Worm (Caenorhabditis elegans): ENCODE data around the gene K07C11.7.

Gene K07C11.7

ce11 chrV:8251075-8251474, 37.3 kb upstream of the K07C11.7 start:
- TF ChIP-seq nhr-85 (tag) (no peak), nhr-71 (tag; optimal IDR thresholded peaks at IDR 0.05) (no peak), rnt-1 (tag; optimal IDR thresholded peaks at IDR 0.05) (no peak), mab-9 (GFP tag; IDR thresholded peaks at IDR 0.05) (0 out of 2 replicates have a peak, but pooled peaks have one; percentile 14), nhr-11 (tag; optimal IDR thresholded peaks at IDR 0.05) (no peak), sptf-1 (tag; optimal IDR thresholded peaks at IDR 0.05) (no peak), nhr-47 (tag; optimal IDR thresholded peaks at IDR 0.05) (no peak), swsn-7 (tag; optimal IDR thresholded peaks at IDR 0.05) (no peak), dsc-1 (tag; optimal IDR thresholded peaks at IDR 0.05) (no peak), mef-2 (tag; optimal IDR thresholded peaks at IDR 0.05) (no peak), tbx-2 (tag; optimal IDR thresholded peaks at IDR 0.05) (no peak), ztf-4 (tag; optimal IDR thresholded peaks at IDR 0.05) (no peak), sox-4 (tag; optimal IDR thresholded peaks at IDR 0.05) (no peak), C16A3.4 (tag; optimal IDR thresholded peaks at IDR 0.05) (no peak), ceh-8 (GFP tag; optimal IDR thresholded peaks at IDR 0.05) (no peak), lin-14 (GFP tag; optimal IDR thresholded peaks at IDR 0.05) (peak; percentile 52), sup-37 (GFP tag; optimal IDR thresholded peaks at IDR 0.05) (no peak), hpl-2 (GFP tag; optimal IDR thresholded peaks at IDR 0.05) (no peak)

DNA sequence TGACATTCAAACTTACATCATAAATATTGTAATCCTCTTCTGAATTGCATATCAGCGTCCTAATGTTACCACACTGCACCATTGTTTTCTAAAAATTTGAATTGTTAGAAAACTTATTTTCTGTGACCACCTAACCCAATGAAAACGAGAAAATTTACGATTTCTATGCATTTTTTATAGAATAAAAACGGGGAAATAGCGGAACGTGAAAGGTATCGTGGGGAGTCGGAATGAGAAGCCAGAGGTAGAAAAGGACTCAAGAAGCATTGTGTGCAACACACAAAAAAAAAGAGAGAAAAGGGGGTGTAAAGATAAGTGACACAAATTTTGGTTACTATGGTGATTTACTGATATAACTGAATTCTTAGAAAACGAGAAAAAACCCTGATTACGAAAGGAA, 36.4 kb upstream of the K07C11.7 start, which contains the start of gene C16D9.6:
TSS of gene C16D9.6 (minus strand) at position 101 of the 400 bp plus-strand sequence.
- TF ChIP-seq lin-13 (GFP tag; optimal IDR thresholded peaks at IDR 0.05) (no peak), ama-1 (optimal IDR thresholded peaks at IDR 0.05) (no peak), fkh-8 (tag; optimal IDR thresholded peaks at IDR 0.05) (peak; percentile 77), nhr-71 (tag; optimal IDR thresholded peaks at IDR 0.05) (peak; percentile 43), efl-1 (optimal IDR thresholded peaks at IDR 0.05) (no peak), efl-1 (GFP tag; optimal IDR thresholded peaks at IDR 0.05 in 1 of 2) (no peak), dsc-1 (tag; optimal IDR thresholded peaks at IDR 0.05) (peak; percentile 8), unc-130 (tag; optimal IDR thresholded peaks at IDR 0.05) (no peak)

DNA sequence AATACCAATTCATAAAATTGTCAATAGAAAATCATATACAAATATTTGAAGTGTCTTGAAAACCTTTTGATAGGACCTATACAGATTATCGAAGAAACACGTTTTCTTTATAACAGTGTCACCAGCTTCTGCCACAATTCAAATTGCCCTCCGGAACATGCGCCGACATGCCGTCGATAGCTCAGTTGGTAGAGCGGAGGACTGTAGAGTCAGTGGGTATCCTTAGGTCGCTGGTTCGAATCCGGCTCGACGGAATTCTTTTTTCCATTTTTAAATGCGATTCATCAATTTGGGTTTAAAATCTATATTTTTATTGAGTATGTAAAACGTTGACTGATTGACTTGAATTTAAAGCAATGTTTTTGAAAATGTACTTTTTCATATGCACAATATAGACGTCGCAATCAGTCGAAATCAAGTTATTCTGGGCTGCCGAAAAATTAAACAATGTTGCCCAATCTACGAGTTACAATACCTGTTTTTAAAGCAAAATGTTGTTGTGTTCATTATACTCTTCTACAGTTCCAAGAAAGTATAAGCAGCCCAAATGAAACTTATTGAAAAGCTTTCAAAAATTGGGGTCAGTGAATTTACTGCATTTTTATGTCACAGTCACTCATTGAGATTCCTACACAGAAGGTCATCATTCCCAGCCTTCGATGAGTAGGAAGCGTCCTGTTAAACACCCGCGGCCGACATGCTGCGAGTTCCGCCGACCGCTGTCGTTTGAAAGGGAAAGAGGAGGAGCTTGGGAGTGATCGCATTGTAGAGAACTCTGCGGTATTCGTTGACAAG, 33.7 kb upstream of the K07C11.7 start:
- peak; percentile 81 for TF ChIP-seq snu-23 (GFP tag; optimal IDR thresholded peaks at IDR 0.05)
- TF ChIP-seq unc-62 (GFP tag; optimal IDR thresholded peaks at IDR 0.05), result no peak
- TF ChIP-seq grh-1 (GFP tag; IDR thresholded peaks at IDR 0.05), result peak; percentile 66; the same call in 1 of the 2 replicates
- peak; percentile 68 for TF ChIP-seq mep-1 (tag; optimal IDR thresholded peaks at IDR 0.05)
- TF ChIP-seq lin-14 (GFP tag; optimal IDR thresholded peaks at IDR 0.05), result peak; percentile 85
- TF ChIP-seq lin-39 (tag; optimal IDR thresholded peaks at IDR 0.05), result peak; percentile 81
- TF ChIP-seq irx-1 (tag; optimal IDR thresholded peaks at IDR 0.05), result peak; percentile 66
- TF ChIP-seq fkh-4 (tag; optimal IDR thresholded peaks at IDR 0.05; ENCODE audit: borderline replicate concordance), result peak; percentile 18
- peak; percentile 54 for TF ChIP-seq jun-1 (tag; optimal IDR thresholded peaks at IDR 0.05)
- peak; percentile 62 for TF ChIP-seq xbp-1 (tag; optimal IDR thresholded peaks at IDR 0.05)
- no peak for TF ChIP-seq ceh-8 (GFP tag; optimal IDR thresholded peaks at IDR 0.05)
- TF ChIP-seq nhr-19 (GFP tag; conservative IDR thresholded peaks at IDR 0.05), result peak; percentile 88
- TF ChIP-seq C04F5.9 (tag; optimal IDR thresholded peaks at IDR 0.05), result peak; percentile 19
- TF ChIP-seq nhr-20 (tag; optimal IDR thresholded peaks at IDR 0.05), result peak; percentile 84
- no peak for TF ChIP-seq mef-2 (tag; optimal IDR thresholded peaks at IDR 0.05)
- peak; percentile 96 for TF ChIP-seq nhr-90 (tag; optimal IDR thresholded peaks at IDR 0.05; ENCODE audit: poor library complexity)
- peak; percentile 95 for TF ChIP-seq rnt-1 (tag; optimal IDR thresholded peaks at IDR 0.05)
- TF ChIP-seq mdl-1 (tag; optimal IDR thresholded peaks at IDR 0.05), result peak in 1 of 2 experiments; percentile 9
- peak; percentile 79 for TF ChIP-seq nhr-77 (tag; optimal IDR thresholded peaks at IDR 0.05)
- TF ChIP-seq nhr-85 (tag), result peak; percentile 92
- TF ChIP-seq elt-2 (tag; optimal IDR thresholded peaks at IDR 0.05), result peak; percentile 90
- TF ChIP-seq Y116A8C.19 (tag; optimal IDR thresholded peaks at IDR 0.05; ENCODE audit: borderline replicate concordance), result no peak
- TF ChIP-seq nhr-47 (tag; optimal IDR thresholded peaks at IDR 0.05), result peak; percentile 90
- peak; percentile 36 for TF ChIP-seq efl-3 (GFP tag; optimal IDR thresholded peaks at IDR 0.05)
- TF ChIP-seq fos-1 (tag; optimal IDR thresholded peaks at IDR 0.05), result peak; percentile 71
- TF ChIP-seq nhr-11 (tag; optimal IDR thresholded peaks at IDR 0.05), result no peak
- peak; percentile 47 to 55 (median 54) for TF ChIP-seq ceh-82 (tag; optimal IDR thresholded peaks at IDR 0.05)
- TF ChIP-seq nhr-71 (tag; optimal IDR thresholded peaks at IDR 0.05), result peak; percentile 90
- peak; percentile 6 for TF ChIP-seq nhr-76 (tag; optimal IDR thresholded peaks at IDR 0.05)
- peak in 1 of 2 experiments; percentile 46 for TF ChIP-seq ztf-11 (tag; optimal IDR thresholded peaks at IDR 0.05)
- TF ChIP-seq tbx-2 (tag; optimal IDR thresholded peaks at IDR 0.05), result peak; percentile 59
- TF ChIP-seq alr-1 (tag; optimal IDR thresholded peaks at IDR 0.05; ENCODE audit: borderline replicate concordance), result no peak
- TF ChIP-seq ztf-4 (tag; optimal IDR thresholded peaks at IDR 0.05), result peak; percentile 24
- peak; percentile 86 for TF ChIP-seq swsn-7 (tag; optimal IDR thresholded peaks at IDR 0.05)

Data from whole organism, L1 larva.